Fruit fly (Drosophila melanogaster): ENCODE results near the gene CG13606.

- TF ChIP-seq usp (GFP tag; optimal IDR thresholded peaks at IDR 0.05) (no peak), EcR (GFP tag; optimal IDR thresholded peaks at IDR 0.05) (no peak), pan (optimal IDR thresholded peaks at IDR 0.05) (no peak)
Observed at dm6 chr3R:24143779-24144178, 28.6 kb upstream of the CG13606 start.

Data from whole organism.